Fruit fly (Drosophila melanogaster): ENCODE results near the gene CG33648.
A peak's percentile ranks its signal among the peaks of the same experiment; 100 is the strongest.

The CG33648 gene

dm6 chr2L:14506694-14507093 is 17.4 kb upstream of the CG33648 start:
- TF ChIP-seq CG10147 (GFP tag; optimal IDR thresholded peaks at IDR 0.05) (no peak), bsh (GFP tag; optimal IDR thresholded peaks at IDR 0.05) (peak in 1 of 2 experiments; percentile 41), lola (GFP tag; optimal IDR thresholded peaks at IDR 0.05) (no peak), crol (GFP tag; IDR thresholded peaks at IDR 0.05) (0 out of 2 replicates have a peak, but pooled peaks have one; percentile 9), Nf-YA (GFP tag; IDR thresholded peaks at IDR 0.05) (no peak), corto (GFP tag; optimal IDR thresholded peaks at IDR 0.05) (peak; percentile 7), Med (GFP tag) (peak; percentile 6), YL-1 (GFP tag; optimal IDR thresholded peaks at IDR 0.05) (no peak), ase (GFP tag; IDR thresholded peaks at IDR 0.05) (no peak), NfI (GFP tag; optimal IDR thresholded peaks at IDR 0.05) (no peak), CG4328 (GFP tag; optimal IDR thresholded peaks at IDR 0.05) (no peak), gcm (GFP tag; optimal IDR thresholded peaks at IDR 0.05) (peak; percentile 61), CoRest (tag; optimal IDR thresholded peaks at IDR 0.05) (no peak), CG14050 (GFP tag; IDR thresholded peaks at IDR 0.05) (no peak), CG12236 (GFP tag; optimal IDR thresholded peaks at IDR 0.05) (no peak), HLH54F (GFP tag; optimal IDR thresholded peaks at IDR 0.05) (no peak), CG3847 (GFP tag; IDR thresholded peaks at IDR 0.05) (no peak), CG11247 (GFP tag; IDR thresholded peaks at IDR 0.05) (no peak), CG7786 (GFP tag; optimal IDR thresholded peaks at IDR 0.05) (no peak), HLHmδ (GFP tag; optimal IDR thresholded peaks at IDR 0.05) (no peak), chm (GFP tag; IDR thresholded peaks at IDR 0.05) (0 out of 2 replicates have a peak, but pooled peaks have one; percentile 35), nau (GFP tag; optimal IDR thresholded peaks at IDR 0.05) (peak; percentile 66), CG6272 (GFP tag; IDR thresholded peaks at IDR 0.05) (no peak), CG17328 (GFP tag; IDR thresholded peaks at IDR 0.05) (peak; percentile 16; the same call in 1 of the 2 replicates), CG14441 (GFP tag; IDR thresholded peaks at IDR 0.05) (no peak), CG14965 (GFP tag; optimal IDR thresholded peaks at IDR 0.05; ENCODE audit: borderline replicate concordance) (no peak), schlank (tag; optimal IDR thresholded peaks at IDR 0.05) (no peak), sens (GFP tag) (peak; percentile 24), NC2β (GFP tag; optimal IDR thresholded peaks at IDR 0.05) (no peak), CG10274 (GFP tag; optimal IDR thresholded peaks at IDR 0.05) (no peak), sens-2 (GFP tag; IDR thresholded peaks at IDR 0.05) (no peak), Sin3A (optimal IDR thresholded peaks at IDR 0.05) (no peak), CG10267 (tag; optimal IDR thresholded peaks at IDR 0.05) (no peak)

dm6 chr2L:14507997-14508396 is 16.1 kb upstream of the CG33648 start:
- TF ChIP-seq jing (GFP tag; optimal IDR thresholded peaks at IDR 0.05) (no peak), Xrp1 (GFP tag; IDR thresholded peaks at IDR 0.05) (peak; percentile 38; the same call in 1 of the 2 replicates), Usf (GFP tag; optimal IDR thresholded peaks at IDR 0.05) (no peak), CG15514 (GFP tag; optimal IDR thresholded peaks at IDR 0.05) (peak; percentile 8), Vsx1 (GFP tag; optimal IDR thresholded peaks at IDR 0.05) (no peak), CkIIα-i1 (GFP tag; IDR thresholded peaks at IDR 0.05) (no peak), row (GFP tag; IDR thresholded peaks at IDR 0.05) (peak; percentile 43), Sry-β (GFP tag; optimal IDR thresholded peaks at IDR 0.05) (peak; percentile 80), sens (GFP tag) (peak; percentile 68), Med (GFP tag) (peak; percentile 20)

All from whole organism, embryonic.